Worm (Caenorhabditis elegans) whole organism, young adult: Measurements from ENCODE around the gene srg-58.

Experiments used
- T26A5.8 ChIP-seq: sonication (generic microtip); optimal IDR thresholded peaks from 2 replicates; lab custom pipeline; 2016; ENCODE audit warnings: missing genetic modification characterization, missing compliant biosample characterization
- madf-3 ChIP-seq: fragments of 200-800 bp; sonication (Bioruptor generic); IDR thresholded peaks from 2 replicates; pipeline ENCODE4 v1.3.6; 2022; ENCODE audit warnings: missing genetic modification reagents, missing genetic modification characterization, missing compliant biosample characterization
- snpc-1.3 ChIP-seq: sonication (generic microtip); optimal IDR thresholded peaks from 2 replicates; lab custom pipeline; 2017; ENCODE audit warnings: missing genetic modification characterization, mild to moderate bottlenecking, missing compliant biosample characterization, antibody characterized with exemption, moderate library complexity, missing genotype, missing genetic modification reagents; ENCODE audit not compliant: insufficient read depth
- unc-130 ChIP-seq: sonication (generic microtip); optimal IDR thresholded peaks from 2 replicates; lab custom pipeline; 2016; ENCODE audit warnings: missing genetic modification reagents, missing genetic modification characterization, missing compliant biosample characterization

DNA sequence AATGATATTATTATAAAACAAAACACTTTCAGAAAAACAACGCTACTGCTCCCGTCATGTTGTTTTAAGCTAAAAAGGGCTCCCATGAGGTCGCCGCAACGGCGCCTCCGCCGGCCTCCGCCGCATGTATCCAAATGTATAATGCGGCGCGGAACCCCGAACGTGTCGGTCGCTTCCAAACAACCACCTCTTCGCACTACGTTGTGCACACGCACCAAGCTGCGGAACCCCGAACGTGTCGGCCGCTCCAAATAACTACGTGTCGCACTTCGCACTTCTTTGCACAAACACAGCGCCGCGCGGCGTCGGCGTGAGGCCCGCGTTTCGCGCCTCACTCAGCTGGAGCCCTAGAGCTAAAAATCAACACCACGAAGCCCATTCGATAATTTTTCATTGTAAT, 42.4 kb downstream of the srg-58 start:
- TF ChIP-seq snpc-1.3 (tag; lab: Kevin White, UChicago) (no peak), madf-3 (GFP tag; lab: Robert Waterston, UW) (no peak), unc-130 (no peak), T26A5.8 (no peak)
